Worm (Caenorhabditis elegans): Measurements from ENCODE around the gene F10E9.4.

DNA sequence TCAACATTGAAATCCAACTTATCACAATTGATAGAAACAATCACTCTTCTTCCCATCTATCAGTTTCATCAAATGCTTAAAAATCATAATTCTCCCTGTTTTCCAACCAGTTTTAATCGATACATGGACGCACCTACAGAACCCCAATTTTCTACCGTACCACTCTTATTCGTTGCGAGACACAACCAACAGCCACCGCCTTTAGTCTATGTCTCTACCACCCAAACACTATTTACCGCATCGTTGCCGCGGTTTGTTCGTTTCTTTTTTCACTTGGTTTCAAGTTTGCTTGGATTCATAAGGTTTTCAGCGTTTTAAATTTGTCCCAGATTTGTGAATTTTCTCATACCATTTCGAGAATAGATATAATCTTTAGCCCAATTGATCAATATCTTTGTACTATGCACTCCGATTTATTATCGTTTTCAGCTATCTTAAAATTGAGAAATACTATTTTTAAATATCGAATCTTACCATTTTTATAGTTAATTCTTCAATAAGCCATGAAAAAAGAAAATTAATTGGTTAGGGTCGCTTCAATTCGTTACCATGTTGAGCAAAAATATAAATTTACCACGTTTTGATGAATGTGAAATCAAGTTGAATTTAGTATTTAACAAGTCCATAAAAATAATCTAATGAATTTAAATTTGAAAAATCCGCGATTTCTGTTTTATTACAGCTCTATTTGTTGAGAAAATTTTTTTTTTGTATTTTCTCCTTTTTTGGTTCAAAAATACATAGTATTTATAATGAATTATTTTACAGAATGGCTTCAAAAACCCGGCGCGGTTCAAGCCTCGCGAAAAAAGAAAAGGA is 2.1 kb downstream of the F10E9.4 start, which contains the start of gene F10E9.3:
- TF ChIP-seq elt-2 (tag; optimal IDR thresholded peaks at IDR 0.05) (no peak), pqm-1 (tag; optimal IDR thresholded peaks at IDR 0.05) (peak; percentile 14), tbx-2 (tag; optimal IDR thresholded peaks at IDR 0.05) (no peak), aly-2 (tag; optimal IDR thresholded peaks at IDR 0.05) (no peak), eor-1 (tag; optimal IDR thresholded peaks at IDR 0.05) (no peak), fos-1 (tag; optimal IDR thresholded peaks at IDR 0.05) (no peak), snpc-4 (tag; optimal IDR thresholded peaks at IDR 0.05) (no peak)

All from whole organism, L3 larva.